Worm (Caenorhabditis elegans) whole organism, young adult: ENCODE measurements around the gene Y50E8A.5.

Experiments
- B0019.2 ChIP-seq: fragments of 200-800 bp; sonication (Bioruptor generic); conservative IDR thresholded peaks from 2 replicates; pipeline ENCODE4 v1.3.6; 2022; ENCODE audit warnings: missing genetic modification reagents, missing genetic modification characterization, missing compliant biosample characterization
- B0336.3 ChIP-seq: fragments of 200-800 bp; sonication (Bioruptor generic); IDR thresholded peaks from 2 replicates; pipeline ENCODE4 v1.3.6; 2022; ENCODE audit warnings: missing genetic modification characterization, missing compliant biosample characterization
- F22D6.2 ChIP-seq: sonication (generic microtip); optimal IDR thresholded peaks from 2 replicates; lab custom pipeline; 2016; ENCODE audit warnings: mild to moderate bottlenecking, missing genetic modification characterization, missing compliant biosample characterization
- F37B4.10 ChIP-seq: fragments of 200-800 bp; sonication (Bioruptor generic); IDR thresholded peaks from 2 replicates; pipeline ENCODE4 v1.3.6; 2022; ENCODE audit warnings: missing genetic modification characterization, missing compliant biosample characterization
- F39B2.1 ChIP-seq: fragments of 200-800 bp; sonication (Bioruptor generic); IDR thresholded peaks from 2 replicates; pipeline ENCODE4 v1.3.6; 2022; ENCODE audit warnings: missing genetic modification reagents, missing genetic modification characterization, missing compliant biosample characterization
- T07F8.4 ChIP-seq: sonication (generic microtip); optimal IDR thresholded peaks from 2 replicates; lab custom pipeline; 2016; ENCODE audit warnings: mild to moderate bottlenecking, missing genetic modification characterization, moderate library complexity, missing compliant biosample characterization
- Y53F4B.3 ChIP-seq: fragments of 200-800 bp; sonication (Bioruptor generic); IDR thresholded peaks from 2 replicates; pipeline ENCODE4 v1.3.6; 2022; ENCODE audit warnings: missing genetic modification reagents, missing genetic modification characterization, missing compliant biosample characterization
- Y56A3A.18 ChIP-seq: fragments of 200-800 bp; sonication (Bioruptor generic); IDR thresholded peaks from 2 replicates; pipeline ENCODE4 v1.3.6; 2022; ENCODE audit warnings: missing genetic modification reagents, missing genetic modification characterization, missing compliant biosample characterization
- Y95B8A.8 ChIP-seq: fragments of 200-800 bp; sonication (Bioruptor generic); IDR thresholded peaks from 2 replicates; pipeline ENCODE4 v1.3.6; 2022; ENCODE audit warnings: missing genetic modification reagents, missing genetic modification characterization, missing compliant biosample characterization
- akir-1 ChIP-seq: fragments of 200-800 bp; sonication (Bioruptor generic); optimal IDR thresholded peaks from 2 replicates; lab custom pipeline; 2018; ENCODE audit warnings: mild to moderate bottlenecking, missing genetic modification characterization, moderate library complexity, missing compliant biosample characterization
- bed-2 ChIP-seq: fragments of 200-800 bp; sonication (Bioruptor generic); IDR thresholded peaks from 2 replicates; pipeline ENCODE4 v1.3.6; 2022; ENCODE audit warnings: missing genetic modification reagents, missing genetic modification characterization, missing compliant biosample characterization
- ceh-100 ChIP-seq: fragments of 200-800 bp; sonication (Bioruptor generic); IDR thresholded peaks from 2 replicates; pipeline ENCODE4 v1.3.6; 2022; ENCODE audit warnings: missing genetic modification reagents, missing genetic modification characterization, missing compliant biosample characterization
- ceh-91 ChIP-seq: fragments of 200-800 bp; sonication (Bioruptor generic); IDR thresholded peaks from 2 replicates; pipeline ENCODE4 v1.3.6; 2022; ENCODE audit warnings: missing genetic modification reagents, missing genetic modification characterization, missing compliant biosample characterization
- chd-7 ChIP-seq: sonication (generic microtip); optimal IDR thresholded peaks from 2 replicates; lab custom pipeline; 2016; ENCODE audit warnings: mild to moderate bottlenecking, missing genetic modification characterization, moderate library complexity, missing compliant biosample characterization
- dox-1 ChIP-seq: fragments of 200-800 bp; sonication (Bioruptor generic); IDR thresholded peaks from 2 replicates; pipeline ENCODE4 v1.3.6; 2022; ENCODE audit warnings: missing genetic modification reagents, missing genetic modification characterization, missing compliant biosample characterization
- dpl-1 ChIP-seq: fragments of 150-350 bp; optimal IDR thresholded peaks from 2 replicates; lab custom pipeline; 2014; ENCODE audit warnings: missing biosample characterization, missing genetic modification reagents, missing genetic modification characterization
- efl-1 ChIP-seq: fragments of 150-350 bp; optimal IDR thresholded peaks from 2 replicates; lab custom pipeline; 2014; ENCODE audit warnings: missing biosample characterization, missing genetic modification reagents, missing genetic modification characterization
- egrh-3 ChIP-seq: fragments of 200-800 bp; sonication (Bioruptor generic); IDR thresholded peaks from 2 replicates; pipeline ENCODE4 v1.3.6; 2022; ENCODE audit warnings: missing genetic modification reagents, missing genetic modification characterization, missing compliant biosample characterization
- fkh-3 ChIP-seq: sonication (generic microtip); optimal IDR thresholded peaks from 2 replicates; lab custom pipeline; 2016; ENCODE audit warnings: mild to moderate bottlenecking, missing genetic modification characterization, missing compliant biosample characterization
- hrde-1 ChIP-seq: sonication (generic microtip); optimal IDR thresholded peaks from 2 replicates; lab custom pipeline; 2016; ENCODE audit warnings: missing genetic modification characterization, mild to moderate bottlenecking, missing compliant biosample characterization, moderate library complexity, missing genotype, missing genetic modification reagents, borderline replicate concordance
- lin-26 ChIP-seq: fragments of 200-800 bp; sonication (Bioruptor generic); IDR thresholded peaks from 2 replicates; pipeline ENCODE4 v1.3.6; 2022; ENCODE audit warnings: missing genetic modification reagents, missing genetic modification characterization, missing compliant biosample characterization
- lin-35 ChIP-seq, 3 experiments: fragments of 150-350 bp in 2 of 3; sonication (generic microtip) in 1 of 3; optimal IDR thresholded peaks; 2 replicates each; lab custom pipeline; 2014 to 2018; ENCODE audit warnings: missing biosample characterization in 3 of 3, missing genetic modification characterization in 3 of 3, missing genetic modification reagents in 3 of 3
- lin-40 ChIP-seq: sonication (generic microtip); optimal IDR thresholded peaks from 2 replicates; lab custom pipeline; 2016; ENCODE audit warnings: missing genetic modification characterization, mild to moderate bottlenecking, missing compliant biosample characterization, missing genotype, missing genetic modification reagents
- lin-54 ChIP-seq: fragments of 200-800 bp; sonication (Bioruptor generic); optimal IDR thresholded peaks from 2 replicates; lab custom pipeline; 2018; ENCODE audit warnings: mild to moderate bottlenecking, missing genetic modification characterization, missing compliant biosample characterization
- lir-1 ChIP-seq: fragments of 200-800 bp; sonication (Bioruptor generic); conservative IDR thresholded peaks from 2 replicates; pipeline ENCODE4 v1.3.6; 2022; ENCODE audit warnings: missing genetic modification reagents, missing genetic modification characterization, missing compliant biosample characterization
- lsl-1 ChIP-seq: fragments of 200-800 bp; sonication (Bioruptor generic); optimal IDR thresholded peaks from 2 replicates; lab custom pipeline; 2018; ENCODE audit warnings: mild to moderate bottlenecking, missing genetic modification characterization, moderate library complexity, missing compliant biosample characterization
- mcd-1 ChIP-seq: fragments of 200-800 bp; sonication (Bioruptor generic); IDR thresholded peaks from 2 replicates; pipeline ENCODE4 v1.3.6; 2022; ENCODE audit warnings: missing genetic modification reagents, missing genetic modification characterization, missing compliant biosample characterization
- nfya-2 ChIP-seq: fragments of 200-800 bp; sonication (Bioruptor generic); IDR thresholded peaks from 2 replicates; pipeline ENCODE4 v1.3.6; 2022; ENCODE audit warnings: missing genetic modification reagents, missing genetic modification characterization, missing compliant biosample characterization
- nfyb-1 ChIP-seq: fragments of 200-800 bp; sonication (Bioruptor generic); IDR thresholded peaks from 2 replicates; pipeline ENCODE4 v1.3.6; 2022; ENCODE audit warnings: missing genetic modification reagents, missing genetic modification characterization, missing compliant biosample characterization
- pbrm-1 ChIP-seq: fragments of 200-800 bp; sonication (Bioruptor generic); IDR thresholded peaks from 2 replicates; pipeline ENCODE4 v1.3.6; 2022; ENCODE audit warnings: missing genetic modification reagents, missing genetic modification characterization, missing compliant biosample characterization
- rcor-1 ChIP-seq: fragments of 200-800 bp; sonication (Bioruptor generic); IDR thresholded peaks from 2 replicates; pipeline ENCODE4 v1.3.6; 2022; ENCODE audit warnings: missing genetic modification reagents, missing genetic modification characterization, missing compliant biosample characterization
- rec-8 ChIP-seq, 2 experiments: sonication (generic microtip); optimal IDR thresholded peaks; 2 replicates each; lab custom pipeline; 2016; ENCODE audit warnings: mild to moderate bottlenecking in 2 of 2, missing genetic modification characterization in 2 of 2, missing genetic modification reagents in 2 of 2, missing genotype in 2 of 2, missing biosample characterization in 1 of 2, missing compliant biosample characterization in 1 of 2, moderate library complexity in 1 of 2
- snpc-1.1 ChIP-seq: sonication (generic microtip); optimal IDR thresholded peaks from 2 replicates; lab custom pipeline; 2017; ENCODE audit warnings: missing genetic modification characterization, mild to moderate bottlenecking, missing compliant biosample characterization, antibody characterized with exemption, moderate library complexity, missing genotype, missing genetic modification reagents; ENCODE audit not compliant: insufficient read depth
- snpc-3.4 ChIP-seq: sonication (generic microtip); optimal IDR thresholded peaks from 2 replicates; lab custom pipeline; 2017; ENCODE audit warnings: missing genetic modification characterization, mild to moderate bottlenecking, missing compliant biosample characterization, antibody characterized with exemption, moderate library complexity, missing genotype, missing genetic modification reagents
- tlf-1 ChIP-seq: fragments of 200-800 bp; sonication (Bioruptor generic); optimal IDR thresholded peaks from 2 replicates; lab custom pipeline; 2018; ENCODE audit warnings: mild to moderate bottlenecking, missing genetic modification characterization, missing compliant biosample characterization
- zim-3 ChIP-seq: sonication (generic microtip); optimal IDR thresholded peaks from 2 replicates; lab custom pipeline; 2017; ENCODE audit warnings: mild to moderate bottlenecking, missing genetic modification characterization, moderate library complexity, missing compliant biosample characterization
- ztf-22 ChIP-seq: fragments of 200-800 bp; sonication (Bioruptor generic); optimal IDR thresholded peaks from 2 replicates; lab custom pipeline; 2018; ENCODE audit warnings: mild to moderate bottlenecking, missing genetic modification characterization, moderate library complexity, missing compliant biosample characterization
- ztf-25 ChIP-seq: fragments of 200-800 bp; sonication (Bioruptor generic); IDR thresholded peaks from 2 replicates; pipeline ENCODE4 v1.3.6; 2022; ENCODE audit warnings: missing genetic modification reagents, missing genetic modification characterization, missing compliant biosample characterization
- ztf-28 ChIP-seq: fragments of 200-800 bp; sonication (Bioruptor generic); IDR thresholded peaks from 2 replicates; pipeline ENCODE4 v1.3.6; 2022; ENCODE audit warnings: missing genetic modification reagents, missing genetic modification characterization, missing compliant biosample characterization

Y50E8A.5 gene

DNA sequence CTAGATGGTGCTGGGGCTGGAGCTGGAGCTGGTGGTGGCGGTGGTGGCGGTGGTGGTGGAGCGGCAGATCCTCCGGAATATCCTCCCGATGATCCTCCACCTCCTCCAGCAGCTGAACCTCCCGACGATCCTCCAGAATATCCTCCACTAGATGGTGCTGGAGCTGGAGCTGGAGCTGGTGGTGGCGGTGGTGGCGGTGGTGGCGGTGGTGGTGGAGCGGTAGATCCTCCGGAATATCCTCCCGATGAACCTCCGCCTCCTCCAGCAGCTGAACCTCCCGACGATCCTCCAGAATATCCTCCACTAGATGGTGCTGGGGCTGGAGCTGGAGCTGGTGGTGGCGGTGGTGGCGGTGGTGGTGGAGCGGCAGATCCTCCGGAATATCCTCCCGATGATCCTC is 6.1 kb upstream of the Y50E8A.5 start:
- peak; percentile 78; the same call in 1 of the 2 replicates for TF ChIP-seq egrh-3 (GFP tag; lab: Robert Waterston, UW)

DNA sequence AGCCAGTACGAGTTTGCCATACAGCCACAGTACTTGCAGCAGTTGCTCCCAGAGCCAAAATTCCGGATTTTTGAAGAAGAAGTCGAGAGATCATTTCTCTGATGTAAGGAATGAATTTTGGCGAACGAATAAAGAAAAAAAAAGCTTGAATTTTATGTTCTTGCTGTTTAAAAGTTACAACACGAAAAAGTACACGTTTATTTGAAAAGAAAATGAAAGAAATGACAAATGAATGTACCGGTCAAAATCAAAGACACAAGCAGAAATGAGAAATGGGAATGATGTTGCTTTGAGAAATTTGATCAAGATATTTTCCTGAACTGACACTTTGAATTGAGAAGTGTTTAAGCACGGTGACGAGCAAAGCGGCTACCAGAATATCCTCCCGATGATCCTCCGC is 4.5 kb upstream of the Y50E8A.5 start, which contains the start of gene Y50E8A.6:
Gene Y50E8A.6, minus strand, starts transcription at position 101 of the 400 bp plus-strand sequence.
- TF ChIP-seq B0019.2 (no peak), bed-2 (GFP tag; lab: Robert Waterston, UW) (no peak), lin-40 (no peak), F37B4.10 (GFP tag; lab: Robert Waterston, UW) (no peak), ztf-28 (GFP tag; lab: Robert Waterston, UW) (no peak), tlf-1 (GFP tag; lab: Kevin White, UChicago) (no peak), F39B2.1 (no peak), lin-26 (GFP tag; lab: Robert Waterston, UW) (no peak), fkh-3 (tag; lab: Kevin White, UChicago) (no peak), snpc-1.1 (tag; lab: Kevin White, UChicago) (no peak), rec-8 (tag; optimal IDR thresholded peaks at IDR 0.05; lab: Kevin White, UChicago) (no peak), dox-1 (GFP tag; lab: Robert Waterston, UW) (no peak), zim-3 (tag; lab: Kevin White, UChicago) (no peak), nfyb-1 (GFP tag; lab: Robert Waterston, UW) (no peak), efl-1 (GFP tag; lab: Kevin White, UChicago) (no peak), lir-1 (GFP tag; lab: Robert Waterston, UW) (no peak), pbrm-1 (no peak)

DNA sequence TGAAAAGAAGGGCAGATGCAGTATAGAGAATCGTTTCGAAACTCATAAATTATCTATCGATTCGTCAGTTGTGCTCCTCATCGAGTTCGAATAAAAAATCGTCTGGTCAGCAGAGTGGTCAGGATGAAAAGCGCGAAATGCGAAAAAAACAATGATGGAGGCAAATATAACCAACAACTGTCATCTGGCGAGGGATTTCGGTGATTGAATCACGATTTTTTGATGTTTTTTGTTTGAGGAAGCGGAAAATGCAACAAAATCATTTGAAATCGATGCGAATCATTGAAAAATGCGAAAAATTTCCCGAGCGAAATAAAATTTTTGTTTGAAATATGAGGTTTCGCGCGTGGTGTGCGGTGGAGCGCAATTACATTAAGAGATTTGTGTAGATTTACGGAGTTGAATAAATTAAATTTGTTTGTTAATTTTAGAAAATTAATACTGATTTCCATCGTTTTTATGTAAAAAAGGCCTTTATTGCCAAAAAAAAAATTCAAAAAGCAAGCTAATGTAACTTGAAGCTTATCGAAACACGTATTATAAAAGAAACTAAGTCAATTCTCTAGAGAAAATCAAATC is 2.5 kb downstream of the Y50E8A.5 start, which contains the start of gene unc-61:
Gene unc-61, minus strand, starts transcription at position 51 of the 579 bp plus-strand sequence.
- no peak for TF ChIP-seq nfya-2
- TF ChIP-seq ztf-25 (GFP tag; lab: Robert Waterston, UW): no peak
- TF ChIP-seq snpc-3.4: peak; percentile 5
- TF ChIP-seq mcd-1 (GFP tag; lab: Robert Waterston, UW): peak; percentile 79
- TF ChIP-seq hrde-1 (tag; lab: Kevin White, UChicago): no peak
- peak; percentile 35 for TF ChIP-seq lin-54 (GFP tag; lab: Kevin White, UChicago)
- TF ChIP-seq lin-35 (GFP tag; optimal IDR thresholded peaks at IDR 0.05; lab: Kevin White, UChicago): peak in 1 of 3 experiments; percentile 72
- TF ChIP-seq Y95B8A.8: no peak
- no peak for TF ChIP-seq ceh-91
- TF ChIP-seq efl-1 (GFP tag; lab: Kevin White, UChicago): peak; percentile 78
- TF ChIP-seq chd-7: no peak
- no peak for TF ChIP-seq B0336.3 (GFP tag; lab: Robert Waterston, UW)
- TF ChIP-seq lin-26 (GFP tag; lab: Robert Waterston, UW): no peak
- peak; percentile 22 for TF ChIP-seq lsl-1 (GFP tag; lab: Kevin White, UChicago)
- TF ChIP-seq dpl-1 (GFP tag; lab: Kevin White, UChicago): peak; percentile 41

ce11 chrV:14729343-14729742 is 7.4 kb downstream of the Y50E8A.5 start, which contains the start of gene oig-3:
oig-3 (plus strand) TSS chrV:14729643.
- TF ChIP-seq Y53F4B.3 (GFP tag; lab: Robert Waterston, UW): no peak
- TF ChIP-seq Y56A3A.18 (GFP tag; lab: Robert Waterston, UW): no peak
- TF ChIP-seq snpc-3.4: no peak
- TF ChIP-seq ceh-100 (GFP tag; lab: Robert Waterston, UW): no peak
- no peak for TF ChIP-seq dpl-1 (GFP tag; lab: Kevin White, UChicago)
- TF ChIP-seq T07F8.4 (tag; lab: Kevin White, UChicago): no peak
- TF ChIP-seq ztf-22 (GFP tag; lab: Kevin White, UChicago): no peak
- no peak for TF ChIP-seq rcor-1
- TF ChIP-seq F22D6.2 (tag; lab: Kevin White, UChicago): no peak
- TF ChIP-seq akir-1 (GFP tag; lab: Kevin White, UChicago): no peak
